Worm (Caenorhabditis elegans) whole organism, midembryonic: ENCODE results near the gene Y105C5A.26.

Experiments
- flt-1 ChIP-seq: fragments of 200-800 bp; sonication (Bioruptor generic); IDR thresholded peaks from 2 replicates; pipeline ENCODE4 v1.3.6; 2022; ENCODE audit warnings: missing genetic modification characterization, missing compliant biosample characterization
- klf-2 ChIP-seq: fragments of 200-800 bp; sonication (Bioruptor generic); conservative IDR thresholded peaks from 2 replicates; pipeline ENCODE4 v1.3.6; 2022; ENCODE audit warnings: missing genetic modification reagents, missing genetic modification characterization, missing compliant biosample characterization
- med-1 ChIP-seq: sonication (generic microtip); optimal IDR thresholded peaks from 2 replicates; lab custom pipeline; 2017; ENCODE audit warnings: missing genetic modification characterization, mild to moderate bottlenecking, missing compliant biosample characterization, antibody characterized with exemption, missing genetic modification reagents; ENCODE audit not compliant: insufficient read depth
- ref-1 ChIP-seq: fragments of 200-800 bp; sonication (Bioruptor generic); conservative IDR thresholded peaks from 2 replicates; pipeline ENCODE4 v1.3.6; 2022; ENCODE audit warnings: missing genetic modification reagents, missing genetic modification characterization, missing compliant biosample characterization
- ztf-23 ChIP-seq: fragments of 200-800 bp; sonication (Bioruptor generic); IDR thresholded peaks from 2 replicates; pipeline ENCODE4 v1.3.6; 2022; ENCODE audit warnings: missing genetic modification reagents, missing genetic modification characterization, missing compliant biosample characterization
- ztf-29 ChIP-seq: fragments of 200-800 bp; sonication (Bioruptor generic); IDR thresholded peaks from 2 replicates; pipeline ENCODE4 v1.3.6; 2022; ENCODE audit warnings: missing genetic modification reagents, missing genetic modification characterization, missing compliant biosample characterization

- TF ChIP-seq ztf-23 (no peak), flt-1 (GFP tag; lab: Robert Waterston, UW) (no peak), ref-1 (GFP tag; lab: Robert Waterston, UW) (no peak), med-1 (no peak), klf-2 (GFP tag; lab: Robert Waterston, UW) (no peak), ztf-29 (GFP tag; lab: Robert Waterston, UW) (no peak)
Measured at ce11 chrIV:15726175-15726574, 44.8 kb upstream of the Y105C5A.26 start.
